Fruit fly (Drosophila melanogaster) whole organism, embryonic: ENCODE measurements around the gene Send1.

Experiments used
- Abd-B ChIP-seq: fragments of 200-800 bp; sonication (Bioruptor generic); optimal IDR thresholded peaks from 2 replicates; lab custom pipeline; 2018; ENCODE audit warnings: missing biosample characterization, mild to moderate bottlenecking, missing genetic modification characterization, moderate library complexity
- Ada2b ChIP-seq: fragments of 200-800 bp; sonication (Bioruptor generic); IDR thresholded peaks from 2 replicates; pipeline ENCODE4 v1.3.6; 2022; ENCODE audit warnings: missing biosample characterization, missing genetic modification characterization
- Adf1 ChIP-seq: fragments of 200-800 bp; sonication (Bioruptor generic); IDR thresholded peaks from 2 replicates; pipeline ENCODE4 v1.3.6; 2022; ENCODE audit warnings: missing biosample characterization, missing genetic modification characterization
- Bgb ChIP-seq: fragments of 200-800 bp; sonication (Bioruptor generic); IDR thresholded peaks from 2 replicates; pipeline ENCODE4 v1.3.6; 2022; ENCODE audit warnings: missing biosample characterization, missing genetic modification characterization; ENCODE audit not compliant: partially characterized antibody
- CG10321 ChIP-seq: fragments of 200-800 bp; sonication (Bioruptor generic); IDR thresholded peaks from 2 replicates; pipeline ENCODE4 v1.3.6; 2022; ENCODE audit warnings: missing biosample characterization, missing genetic modification characterization
- CG10366 ChIP-seq: fragments of 200-800 bp; sonication (Bioruptor generic); IDR thresholded peaks from 2 replicates; pipeline ENCODE4 v1.3.6; 2022; ENCODE audit warnings: missing biosample characterization, missing genetic modification characterization
- CG10462 ChIP-seq: fragments of 200-800 bp; sonication (Bioruptor generic); optimal IDR thresholded peaks from 2 replicates; lab custom pipeline; 2016; ENCODE audit warnings: missing biosample characterization, missing genetic modification characterization
- CG11093 ChIP-seq: fragments of 200-800 bp; sonication (Bioruptor generic); IDR thresholded peaks from 3 replicates; pipeline ENCODE4 v1.3.6; 2022; ENCODE audit warnings: missing biosample characterization, missing genetic modification characterization
- CG11696 ChIP-seq: fragments of 200-800 bp; sonication (Bioruptor generic); IDR thresholded peaks from 2 replicates; pipeline ENCODE4 v1.3.6; 2022; ENCODE audit warnings: missing biosample characterization, missing genetic modification characterization
- CG12744 ChIP-seq: fragments of 200-800 bp; sonication (Bioruptor generic); optimal IDR thresholded peaks from 2 replicates; lab custom pipeline; 2016; ENCODE audit warnings: missing biosample characterization, missing genetic modification characterization
- CG13775 ChIP-seq: fragments of 200-800 bp; sonication (Bioruptor generic); optimal IDR thresholded peaks from 3 replicates; lab custom pipeline; 2017; ENCODE audit warnings: missing biosample characterization, mild to moderate bottlenecking, missing genetic modification characterization
- CG14050 ChIP-seq: fragments of 200-800 bp; sonication (Bioruptor generic); IDR thresholded peaks from 3 replicates; pipeline ENCODE4 v1.3.6; 2022; ENCODE audit warnings: missing biosample characterization, missing genetic modification characterization
- CG14710 ChIP-seq: fragments of 200-800 bp; sonication (Bioruptor generic); optimal IDR thresholded peaks from 3 replicates; lab custom pipeline; 2019; ENCODE audit warnings: missing biosample characterization, mild to moderate bottlenecking, missing genetic modification characterization, moderate library complexity
- CG15269 ChIP-seq: fragments of 200-800 bp; sonication (Bioruptor generic); optimal IDR thresholded peaks from 2 replicates; lab custom pipeline; 2018; ENCODE audit warnings: missing biosample characterization, mild to moderate bottlenecking, missing genetic modification characterization, moderate library complexity
- CG15514 ChIP-seq: fragments of 200-800 bp; sonication (Bioruptor generic); optimal IDR thresholded peaks from 3 replicates; lab custom pipeline; 2017; ENCODE audit warnings: missing biosample characterization, missing genetic modification characterization, mild to moderate bottlenecking, moderate library complexity, missing genetic modification reagents
- CG2116 ChIP-seq: fragments of 200-800 bp; sonication (Bioruptor generic); optimal IDR thresholded peaks from 3 replicates; lab custom pipeline; 2018; ENCODE audit warnings: missing biosample characterization, mild to moderate bottlenecking, missing genetic modification characterization
- CG31224 ChIP-seq: fragments of 200-800 bp; sonication (Bioruptor generic); IDR thresholded peaks from 2 replicates; pipeline ENCODE4 v1.3.6; 2022; ENCODE audit warnings: missing biosample characterization, missing genetic modification characterization
- CG32532 ChIP-seq: fragments of 200-800 bp; sonication (Bioruptor generic); IDR thresholded peaks from 2 replicates; pipeline ENCODE4 v1.3.6; 2022; ENCODE audit warnings: missing biosample characterization, missing genetic modification characterization
- CG43689 ChIP-seq: fragments of 200-800 bp; sonication (Bioruptor generic); IDR thresholded peaks from 2 replicates; pipeline ENCODE4 v1.3.6; 2022; ENCODE audit warnings: missing biosample characterization, missing genetic modification characterization
- CG7745 ChIP-seq: fragments of 200-800 bp; sonication (Bioruptor generic); optimal IDR thresholded peaks from 2 replicates; lab custom pipeline; 2018; ENCODE audit warnings: missing biosample characterization, mild to moderate bottlenecking, missing genetic modification characterization, moderate library complexity
- CG7928 ChIP-seq: fragments of 200-800 bp; sonication (Bioruptor generic); optimal IDR thresholded peaks from 2 replicates; lab custom pipeline; 2017; ENCODE audit warnings: missing biosample characterization, mild to moderate bottlenecking, missing genetic modification characterization
- CG8765 ChIP-seq: fragments of 200-800 bp; sonication (Bioruptor generic); IDR thresholded peaks from 2 replicates; pipeline ENCODE4 v1.3.6; 2022; ENCODE audit warnings: missing biosample characterization, missing genetic modification characterization
- CoRest ChIP-seq: fragments of 200-800 bp; sonication (Bioruptor generic); optimal IDR thresholded peaks from 3 replicates; lab custom pipeline; 2018; ENCODE audit warnings: missing biosample characterization, mild to moderate bottlenecking, missing genetic modification characterization, moderate library complexity
- Deaf1 ChIP-seq: fragments of 200-800 bp; optimal IDR thresholded peaks from 3 replicates; lab custom pipeline; 2019; ENCODE audit warnings: missing biosample characterization, mild to moderate bottlenecking, missing genetic modification characterization, moderate library complexity
- Dek ChIP-seq: fragments of 200-800 bp; sonication (Bioruptor generic); optimal IDR thresholded peaks from 3 replicates; lab custom pipeline; 2019; ENCODE audit warnings: missing biosample characterization, mild to moderate bottlenecking, missing genetic modification characterization, moderate library complexity
- Drgx ChIP-seq: fragments of 200-800 bp; sonication (Bioruptor generic); IDR thresholded peaks from 2 replicates; pipeline ENCODE4 v1.3.6; 2022; ENCODE audit warnings: missing biosample characterization, missing genetic modification characterization
- Elba2 ChIP-seq: fragments of 200-800 bp; sonication (Bioruptor generic); optimal IDR thresholded peaks from 3 replicates; lab custom pipeline; 2016; ENCODE audit warnings: missing biosample characterization, missing genetic modification characterization
- HmgD ChIP-seq: fragments of 200-800 bp; sonication (Bioruptor generic); optimal IDR thresholded peaks from 3 replicates; lab custom pipeline; 2016; ENCODE audit warnings: missing biosample characterization, missing genetic modification characterization
- Hr51 ChIP-seq, 2 experiments: fragments of 200-800 bp; sonication (Bioruptor generic); optimal IDR thresholded peaks; 2 replicates in 1 of 2; 3 replicates in 1 of 2; lab custom pipeline; 2016 to 2018; ENCODE audit warnings: missing biosample characterization in 2 of 2, missing genetic modification characterization in 2 of 2, mild to moderate bottlenecking in 1 of 2, moderate library complexity in 1 of 2
- Mrtf ChIP-seq: fragments of 200-800 bp; sonication (Bioruptor generic); IDR thresholded peaks from 3 replicates; pipeline ENCODE4 v1.3.6; 2022; ENCODE audit warnings: missing biosample characterization, missing genetic modification characterization
- Vsx1 ChIP-seq: fragments of 200-800 bp; sonication (Bioruptor generic); optimal IDR thresholded peaks from 2 replicates; lab custom pipeline; 2017; ENCODE audit warnings: missing biosample characterization, mild to moderate bottlenecking, missing genetic modification characterization, missing genetic modification reagents
- ase ChIP-seq: fragments of 200-800 bp; sonication (Bioruptor generic); IDR thresholded peaks from 3 replicates; pipeline ENCODE4 v1.3.6; 2022; ENCODE audit warnings: missing biosample characterization, missing genetic modification characterization
- bigmax ChIP-seq: fragments of 200-800 bp; sonication (Bioruptor generic); optimal IDR thresholded peaks from 2 replicates; lab custom pipeline; 2018; ENCODE audit warnings: missing biosample characterization, mild to moderate bottlenecking, missing genetic modification characterization
- btn ChIP-seq: fragments of 200-800 bp; sonication (Bioruptor generic); optimal IDR thresholded peaks from 2 replicates; lab custom pipeline; 2016; ENCODE audit warnings: missing biosample characterization, missing genetic modification characterization
- chinmo ChIP-seq: fragments of 200-800 bp; sonication (Bioruptor generic); IDR thresholded peaks from 4 replicates; pipeline ENCODE4 v1.3.6; 2022; ENCODE audit warnings: missing biosample characterization, missing genetic modification characterization; ENCODE audit not compliant: partially characterized antibody
- chm ChIP-seq: fragments of 200-800 bp; sonication (Bioruptor generic); IDR thresholded peaks from 2 replicates; pipeline ENCODE4 v1.3.6; 2022; ENCODE audit warnings: missing biosample characterization, missing genetic modification characterization
- chn ChIP-seq: fragments of 200-800 bp; sonication (Bioruptor generic); optimal IDR thresholded peaks from 2 replicates; lab custom pipeline; 2016; ENCODE audit warnings: missing biosample characterization, missing genetic modification characterization
- ci ChIP-seq: fragments of 200-800 bp; sonication (Bioruptor generic); IDR thresholded peaks from 3 replicates; pipeline ENCODE4 v1.3.6; 2022; ENCODE audit warnings: missing biosample characterization, missing genetic modification characterization
- crol ChIP-seq: fragments of 200-800 bp; sonication (Bioruptor generic); IDR thresholded peaks from 2 replicates; pipeline ENCODE4 v1.3.6; 2022; ENCODE audit warnings: missing biosample characterization, missing genetic modification characterization
- dan ChIP-seq: fragments of 200-800 bp; sonication (Bioruptor generic); IDR thresholded peaks from 2 replicates; pipeline ENCODE4 v1.3.6; 2022; ENCODE audit warnings: missing biosample characterization, missing genetic modification characterization
- ewg ChIP-seq: fragments of 200-800 bp; sonication (Bioruptor generic); optimal IDR thresholded peaks from 3 replicates; lab custom pipeline; 2017; ENCODE audit warnings: mild to moderate bottlenecking, missing biosample characterization, missing genetic modification reagents, missing genetic modification characterization
- gce ChIP-seq: fragments of 200-800 bp; sonication (Bioruptor generic); IDR thresholded peaks from 3 replicates; pipeline ENCODE4 v1.3.6; 2022; ENCODE audit warnings: missing biosample characterization, missing genetic modification characterization
- gro ChIP-seq: fragments of 200-800 bp; sonication (Bioruptor generic); optimal IDR thresholded peaks from 2 replicates; lab custom pipeline; 2016; ENCODE audit warnings: missing biosample characterization, missing genetic modification characterization
- gsb ChIP-seq: fragments of 200-800 bp; sonication (Bioruptor generic); IDR thresholded peaks from 2 replicates; pipeline ENCODE4 v1.3.6; 2022; ENCODE audit warnings: missing biosample characterization, missing genetic modification characterization
- hkb ChIP-seq, 2 experiments: fragments of 200-800 bp in 1 of 2; fragments of >200 bp in 1 of 2; sonication (Bioruptor generic) in 1 of 2; IDR thresholded peaks in 1 of 2; optimal IDR thresholded peaks in 1 of 2; 2 replicates each; pipeline versions ENCODE4 v1.3.6 to Lab custom; 2017 to 2022; ENCODE audit warnings: missing biosample characterization in 1 of 2, missing genetic modification characterization in 1 of 2
- mirr ChIP-seq: fragments of 200-800 bp; sonication (Bioruptor generic); optimal IDR thresholded peaks from 3 replicates; lab custom pipeline; 2018; ENCODE audit warnings: missing biosample characterization, mild to moderate bottlenecking, missing genetic modification characterization
- tll ChIP-seq, 2 experiments: fragments of 200-800 bp in 1 of 2; fragments of >200 bp in 1 of 2; sonication (Bioruptor generic) in 1 of 2; optimal IDR thresholded peaks; 2 replicates each; lab custom pipeline; 2017 to 2019; ENCODE audit warnings: missing biosample characterization in 2 of 2, missing genetic modification characterization in 2 of 2, mild to moderate bottlenecking in 1 of 2, moderate library complexity in 1 of 2
- tna ChIP-seq: fragments of 200-800 bp; sonication (Bioruptor generic); IDR thresholded peaks from 2 replicates; pipeline ENCODE4 v1.3.6; 2022; ENCODE audit warnings: missing biosample characterization, missing genetic modification characterization; ENCODE audit not compliant: partially characterized antibody
- unpg ChIP-seq: fragments of 200-800 bp; sonication (Bioruptor generic); optimal IDR thresholded peaks from 3 replicates; lab custom pipeline; 2018; ENCODE audit warnings: missing biosample characterization, mild to moderate bottlenecking, missing genetic modification characterization, moderate library complexity
- z ChIP-seq: fragments of 200-800 bp; sonication (Bioruptor generic); IDR thresholded peaks from 3 replicates; pipeline ENCODE4 v1.3.6; 2022; ENCODE audit warnings: missing biosample characterization, missing genetic modification characterization
- zfh1 ChIP-seq: fragments of 200-800 bp; sonication (Bioruptor generic); IDR thresholded peaks from 3 replicates; pipeline ENCODE4 v1.3.6; 2022; ENCODE audit warnings: missing biosample characterization, missing genetic modification characterization

The Send1 gene

DNA sequence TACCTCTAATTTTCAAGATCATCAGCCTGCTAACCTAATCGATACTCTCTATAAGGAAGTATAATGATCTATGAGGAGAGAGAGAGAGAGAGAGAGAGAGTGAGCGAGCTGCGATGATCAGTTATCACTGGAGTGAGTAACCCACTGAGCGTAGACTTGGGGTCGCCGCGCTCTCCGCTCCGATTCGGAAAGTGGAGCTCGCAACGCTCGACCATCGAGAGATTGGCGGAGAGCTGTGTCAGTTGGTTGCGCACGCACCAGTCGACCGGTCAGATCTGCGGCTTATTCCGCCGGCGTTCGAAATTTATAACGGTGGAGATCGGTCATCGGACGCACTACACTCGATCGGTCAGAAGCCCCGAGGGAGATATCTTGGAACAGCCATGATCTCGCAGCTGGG lies 12.7 kb downstream of the Send1 start, which contains the start of gene CG4267 (continued):
- TF ChIP-seq Mrtf: no peak
- 0 out of 2 replicates have a peak, but pooled peaks have one; percentile 22 for TF ChIP-seq Drgx (GFP tag; lab: Robert Waterston, UW)
- no peak for TF ChIP-seq hkb (optimal IDR thresholded peaks at IDR 0.05; lab: Kevin White, UChicago)
- TF ChIP-seq hkb (GFP tag; IDR thresholded peaks at IDR 0.05; lab: Robert Waterston, UW): 0 out of 2 replicates have a peak, but pooled peaks have one; percentile 31
- no peak for TF ChIP-seq tna (GFP tag; lab: Robert Waterston, UW)
- TF ChIP-seq ase (GFP tag; lab: Robert Waterston, UW): no peak
- TF ChIP-seq zfh1: 0 out of 3 replicates have a peak, but pooled peaks have one; percentile 43
- no peak for TF ChIP-seq HmgD (GFP tag; lab: Kevin White, UChicago)
- no peak for TF ChIP-seq CG13775 (GFP tag; lab: Kevin White, UChicago)
- no peak for TF ChIP-seq Ada2b (GFP tag; lab: Robert Waterston, UW)
- TF ChIP-seq CG32532 (GFP tag; lab: Robert Waterston, UW): peak; percentile 64; the same call in 1 of the 2 replicates
- no peak for TF ChIP-seq CG43689 (GFP tag; lab: Robert Waterston, UW)
- TF ChIP-seq Bgb (GFP tag; lab: Robert Waterston, UW): peak; percentile 34; the same call in 1 of the 2 replicates
- TF ChIP-seq chm (GFP tag; lab: Robert Waterston, UW): peak; percentile 60
- no peak for TF ChIP-seq CG7928
- TF ChIP-seq CG31224 (GFP tag; lab: Robert Waterston, UW): no peak
- TF ChIP-seq gsb (GFP tag; lab: Robert Waterston, UW): no peak
- TF ChIP-seq z (GFP tag; lab: Robert Waterston, UW): no peak; the same call in 2 of the 3 replicates
- peak; percentile 60 for TF ChIP-seq Deaf1
- TF ChIP-seq CoRest (tag; lab: Kevin White, UChicago): no peak
- TF ChIP-seq Abd-B (GFP tag; lab: Kevin White, UChicago): no peak
- TF ChIP-seq CG8765 (GFP tag; lab: Robert Waterston, UW): no peak
- peak; percentile 90; the same call in 3 of the 4 replicates for TF ChIP-seq chinmo
- no peak for TF ChIP-seq unpg (GFP tag; lab: Kevin White, UChicago)
- TF ChIP-seq gro (GFP tag; lab: Kevin White, UChicago): peak; percentile 40
- TF ChIP-seq bigmax (GFP tag; lab: Kevin White, UChicago): no peak
- no peak for TF ChIP-seq Hr51 (GFP tag; optimal IDR thresholded peaks at IDR 0.05; lab: Kevin White, UChicago)
- no peak for TF ChIP-seq btn
- no peak for TF ChIP-seq CG10321 (GFP tag; lab: Robert Waterston, UW)
- TF ChIP-seq CG12744 (GFP tag; lab: Kevin White, UChicago): no peak
- no peak for TF ChIP-seq CG15269 (tag; lab: Kevin White, UChicago)
- TF ChIP-seq mirr: no peak
- no peak for TF ChIP-seq CG10462 (GFP tag; lab: Kevin White, UChicago)
- TF ChIP-seq CG10366: no peak
- no peak for TF ChIP-seq dan (GFP tag; lab: Robert Waterston, UW)
- TF ChIP-seq CG2116 (GFP tag; lab: Kevin White, UChicago): no peak
- no peak for TF ChIP-seq Adf1 (GFP tag; lab: Robert Waterston, UW)
- no peak for TF ChIP-seq CG7745 (tag; lab: Kevin White, UChicago)
- TF ChIP-seq CG14050: no peak
- TF ChIP-seq CG11696 (GFP tag; lab: Robert Waterston, UW): no peak
- TF ChIP-seq gce (GFP tag; lab: Robert Waterston, UW): 0 out of 3 replicates have a peak, but pooled peaks have one; percentile 9
- TF ChIP-seq chn (GFP tag; lab: Kevin White, UChicago): no peak
- no peak for TF ChIP-seq Vsx1 (GFP tag; lab: Kevin White, UChicago)
- no peak for TF ChIP-seq ewg
- no peak for TF ChIP-seq CG14710 (tag; lab: Kevin White, UChicago)
- peak; percentile 52; the same call in 1 of the 3 replicates for TF ChIP-seq ci (GFP tag; lab: Robert Waterston, UW)
- no peak for TF ChIP-seq crol (GFP tag; lab: Robert Waterston, UW)
- TF ChIP-seq Dek (tag; lab: Kevin White, UChicago): no peak
- no peak for TF ChIP-seq Elba2 (GFP tag; lab: Kevin White, UChicago)
- no peak for TF ChIP-seq tll (GFP tag; optimal IDR thresholded peaks at IDR 0.05; lab: Kevin White, UChicago)
- no peak for TF ChIP-seq CG11093
- no peak for TF ChIP-seq CG15514 (GFP tag; lab: Kevin White, UChicago)
